ENCODE assay signal across 1 fruit fly cellular context in the genomic region with DNA sequence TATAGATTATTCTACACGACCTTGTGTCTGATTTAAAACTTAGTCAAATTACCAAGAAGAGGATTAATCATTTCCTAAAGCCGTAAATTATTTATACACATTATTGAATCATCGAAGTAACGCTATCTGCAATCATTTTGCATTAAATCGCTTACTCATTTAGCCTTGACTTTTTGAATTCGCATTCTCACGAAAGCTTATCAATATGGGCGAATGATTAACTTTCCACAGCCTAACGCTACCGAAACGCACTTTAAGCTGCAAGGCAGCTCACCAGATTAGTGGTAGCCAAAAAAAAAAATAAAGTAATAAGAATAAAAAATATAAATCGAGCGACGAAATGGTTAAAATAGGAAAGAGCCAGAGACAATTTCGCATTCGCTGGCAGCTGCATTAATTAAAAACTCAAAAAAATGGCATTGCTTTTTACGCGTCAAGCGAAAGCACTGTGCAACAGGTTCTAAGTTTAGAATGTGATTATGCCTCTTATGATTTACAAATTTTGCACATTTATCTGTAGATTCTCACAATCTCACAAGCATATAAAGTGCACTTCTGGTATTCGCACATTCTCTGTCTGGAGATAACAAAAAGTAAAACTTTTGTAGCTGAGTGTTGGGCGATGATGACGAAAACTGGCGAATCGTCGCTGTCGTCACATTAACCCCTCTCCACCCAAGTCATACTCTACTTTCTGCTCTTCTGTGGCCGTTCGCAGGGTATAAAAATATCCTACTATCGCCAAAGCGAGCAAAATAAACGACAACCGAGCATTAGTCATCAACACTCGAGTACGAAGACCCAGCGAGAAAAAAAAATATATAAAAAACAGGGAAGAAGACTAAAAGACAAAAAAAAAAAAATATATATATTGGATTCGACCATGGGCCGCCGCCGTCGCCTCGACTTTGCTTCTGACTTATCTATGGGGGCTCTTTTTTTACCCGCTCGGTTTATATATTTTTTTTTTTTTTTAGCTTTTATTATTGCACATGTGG.
TF ChIP-seq lines count a peak whose summit lies in the region.

No protein-coding gene starts in this region.

TF ChIP-seq in whole organism, embryonic, 481 proteins besides CTCF, POLR2A, EP300 and RAD21 (continued from another document):
- TF ChIP-seq CG1647 (GFP tag; optimal IDR thresholded peaks at IDR 0.05; lab: Kevin White, UChicago) (peak; percentile 34), ems (GFP tag; optimal IDR thresholded peaks at IDR 0.05; lab: Kevin White, UChicago) (peak; percentile 41), Hmr (GFP tag; optimal IDR thresholded peaks at IDR 0.05; lab: Kevin White, UChicago) (peak; percentile 76), Dref (GFP tag; IDR thresholded peaks at IDR 0.05; lab: Robert Waterston, UW) (no peak), esg (GFP tag; conservative IDR thresholded peaks at IDR 0.05; lab: Robert Waterston, UW) (peak; percentile 43; the same call in 1 of the 2 replicates), Mes4 (GFP tag; optimal IDR thresholded peaks at IDR 0.05; lab: Kevin White, UChicago) (no peak), CG10431 (GFP tag; optimal IDR thresholded peaks at IDR 0.05; lab: Kevin White, UChicago) (no peak), CG14667 (GFP tag; IDR thresholded peaks at IDR 0.05; lab: Robert Waterston, UW) (no peak; the same call in 1 of the 2 replicates), sisA (GFP tag; IDR thresholded peaks at IDR 0.05; lab: Robert Waterston, UW) (peak; percentile 63), CG14014 (GFP tag; IDR thresholded peaks at IDR 0.05; lab: Robert Waterston, UW) (peak; percentile 90), HLH3B (GFP tag; IDR thresholded peaks at IDR 0.05; lab: Robert Waterston, UW) (peak; percentile 62), sob (GFP tag; IDR thresholded peaks at IDR 0.05; lab: Robert Waterston, UW) (peak; percentile 41), D19A (tag; optimal IDR thresholded peaks at IDR 0.05; lab: Kevin White, UChicago) (peak; percentile 36), Ets97D (GFP tag; optimal IDR thresholded peaks at IDR 0.05; lab: Kevin White, UChicago) (no peak), CG11085 (GFP tag; IDR thresholded peaks at IDR 0.05; lab: Robert Waterston, UW) (peak; percentile 70; the same call in 1 of the 2 replicates), CG6175 (GFP tag; IDR thresholded peaks at IDR 0.05; lab: Robert Waterston, UW) (peak; percentile 68; the same call in 2 of the 3 replicates), PHDP (tag; optimal IDR thresholded peaks at IDR 0.05; lab: Kevin White, UChicago) (peak; percentile 73), fd3F (GFP tag; optimal IDR thresholded peaks at IDR 0.05; lab: Kevin White, UChicago) (peak; percentile 71), dm (GFP tag; optimal IDR thresholded peaks at IDR 0.05; lab: Kevin White, UChicago) (no peak), fd64A (GFP tag; optimal IDR thresholded peaks at IDR 0.05; lab: Kevin White, UChicago) (no peak), Rx (GFP tag; IDR thresholded peaks at IDR 0.05; lab: Robert Waterston, UW) (0 out of 2 replicates have a peak, but pooled peaks have one; percentile 14), ci (GFP tag; IDR thresholded peaks at IDR 0.05; lab: Robert Waterston, UW) (peak; percentile 76), Gsc (GFP tag; IDR thresholded peaks at IDR 0.05; lab: Robert Waterston, UW) (no peak), ewg (GFP tag; optimal IDR thresholded peaks at IDR 0.05; lab: Kevin White, UChicago) (peak; percentile 1), en (GFP tag; optimal IDR thresholded peaks at IDR 0.05; lab: Kevin White, UChicago) (no peak), Mad (GFP tag; optimal IDR thresholded peaks at IDR 0.05; lab: Kevin White, UChicago) (peak; percentile 38), sc (optimal IDR thresholded peaks at IDR 0.05; lab: Kevin White, UChicago) (no peak), sc (GFP tag; optimal IDR thresholded peaks at IDR 0.05; lab: Kevin White, UChicago) (no peak), stwl (tag; optimal IDR thresholded peaks at IDR 0.05; lab: Kevin White, UChicago) (no peak), CG31388 (GFP tag; optimal IDR thresholded peaks at IDR 0.05; lab: Kevin White, UChicago) (no peak), CG12659 (GFP tag; optimal IDR thresholded peaks at IDR 0.05; lab: Kevin White, UChicago) (peak; percentile 58)
